Fruit fly (Drosophila melanogaster) whole organism, embryonic: ENCODE results near the gene CG42869.

Experiments
- CG16779 ChIP-seq: fragments of 200-800 bp; sonication (Bioruptor generic); IDR thresholded peaks from 2 replicates; pipeline ENCODE4 v1.3.6; 2022; ENCODE audit warnings: missing biosample characterization, missing genetic modification characterization
- CG7372 ChIP-seq: fragments of 200-800 bp; sonication (Bioruptor generic); IDR thresholded peaks from 2 replicates; pipeline ENCODE4 v1.3.6; 2022; ENCODE audit warnings: missing biosample characterization, missing genetic modification characterization
- CG7786 ChIP-seq: fragments of 200-800 bp; sonication (Bioruptor generic); optimal IDR thresholded peaks from 2 replicates; lab custom pipeline; 2016; ENCODE audit warnings: missing biosample characterization, missing genetic modification characterization
- CG9727 ChIP-seq: fragments of 200-800 bp; sonication (Bioruptor generic); optimal IDR thresholded peaks from 3 replicates; lab custom pipeline; 2017; ENCODE audit warnings: missing biosample characterization, mild to moderate bottlenecking, missing genetic modification characterization
- H2.0 ChIP-seq: fragments of 200-800 bp; sonication (Bioruptor generic); IDR thresholded peaks from 2 replicates; pipeline ENCODE4 v1.3.6; 2022; ENCODE audit warnings: missing biosample characterization, missing genetic modification characterization
- MBD-R2 ChIP-seq: fragments of 200-800 bp; sonication (Bioruptor generic); IDR thresholded peaks from 2 replicates; pipeline ENCODE4 v1.3.6; 2022; ENCODE audit warnings: missing biosample characterization, missing genetic modification characterization
- Spps ChIP-seq: fragments of 200-800 bp; sonication (Bioruptor generic); optimal IDR thresholded peaks from 2 replicates; lab custom pipeline; 2018; ENCODE audit warnings: missing biosample characterization, mild to moderate bottlenecking, missing genetic modification characterization

DNA sequence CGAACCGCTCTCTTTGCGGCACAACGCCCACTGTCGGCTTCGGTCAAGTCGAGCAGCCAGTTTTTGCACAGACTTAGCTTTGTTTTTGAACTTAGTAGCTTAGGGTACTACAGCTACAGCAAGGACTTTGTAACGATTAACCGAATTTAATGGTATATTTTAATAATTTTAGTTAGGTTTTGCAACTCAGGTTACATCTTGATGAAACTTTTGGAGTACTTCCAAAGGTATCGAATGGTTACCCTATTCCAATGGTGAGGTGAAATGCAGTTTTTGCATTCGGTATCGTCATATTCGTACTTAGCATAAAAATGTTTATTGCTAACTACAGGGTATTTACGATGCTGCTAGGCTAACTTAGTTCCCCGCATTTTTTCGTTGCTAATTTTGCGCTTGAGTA, 48.1 kb downstream of the CG42869 start:
- TF ChIP-seq CG9727 (GFP tag; lab: Kevin White, UChicago) (no peak), CG16779 (GFP tag; lab: Robert Waterston, UW) (no peak), H2.0 (GFP tag; lab: Robert Waterston, UW) (no peak), CG7372 (GFP tag; lab: Robert Waterston, UW) (no peak), MBD-R2 (GFP tag; lab: Robert Waterston, UW) (no peak), Spps (no peak), CG7786 (GFP tag; lab: Kevin White, UChicago) (no peak)
